Fruit fly (Drosophila melanogaster) whole organism, embryonic: ENCODE measurements around the gene lwr.

Experiments
- Adf1 ChIP-seq: fragments of 200-800 bp; sonication (Bioruptor generic); IDR thresholded peaks from 2 replicates; pipeline ENCODE4 v1.3.6; 2022; ENCODE audit warnings: missing biosample characterization, missing genetic modification characterization
- CG8359 ChIP-seq: fragments of 200-800 bp; sonication (Bioruptor generic); optimal IDR thresholded peaks from 2 replicates; lab custom pipeline; 2017; ENCODE audit warnings: missing biosample characterization, mild to moderate bottlenecking, missing genetic modification characterization, borderline replicate concordance
- Doc2 ChIP-seq: fragments of 200-800 bp; sonication (Bioruptor generic); IDR thresholded peaks from 2 replicates; pipeline ENCODE4 v1.3.6; 2022; ENCODE audit warnings: missing biosample characterization, missing genetic modification characterization
- Sox102F ChIP-seq: fragments of 200-800 bp; sonication (Bioruptor generic); optimal IDR thresholded peaks from 2 replicates; lab custom pipeline; 2018; ENCODE audit warnings: missing biosample characterization, mild to moderate bottlenecking, missing genetic modification characterization, moderate library complexity
- Stat92E ChIP-seq, 3 experiments: fragments of >200 bp in 2 of 3; fragments of 200-800 bp in 1 of 3; sonication (Bioruptor generic) in 1 of 3; optimal IDR thresholded peaks; 2 replicates each; lab custom pipeline; 2017 to 2019; ENCODE audit warnings: missing biosample characterization in 3 of 3, missing genetic modification characterization in 3 of 3, mild to moderate bottlenecking in 1 of 3, moderate library complexity in 1 of 3
- seq ChIP-seq: fragments of 200-800 bp; sonication (Bioruptor generic); IDR thresholded peaks from 2 replicates; pipeline ENCODE4 v1.3.6; 2022; ENCODE audit warnings: missing biosample characterization, missing genetic modification characterization

DNA sequence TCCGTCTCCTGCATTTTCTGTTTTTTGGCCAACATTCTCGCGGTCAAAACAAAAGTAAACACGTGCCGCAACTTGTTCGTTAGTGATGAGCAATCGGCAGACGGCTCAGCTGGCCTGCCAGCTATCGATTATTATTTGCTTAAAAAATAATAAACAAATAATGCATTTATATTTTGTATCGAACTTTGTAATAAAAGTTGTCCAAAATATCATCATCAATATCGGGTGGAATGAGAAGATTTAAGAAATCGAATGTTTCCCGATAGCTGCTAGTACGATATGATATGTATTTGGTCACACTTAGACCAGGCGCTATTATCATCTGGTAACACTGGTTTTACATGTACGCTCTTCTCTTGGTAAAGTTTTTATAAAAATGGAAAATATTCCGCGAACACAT, 25.6 kb upstream of the lwr start, which contains the start of the genes Nle and Sf3b1:
- TF ChIP-seq Stat92E (GFP tag; optimal IDR thresholded peaks at IDR 0.05; lab: Kevin White, UChicago): peak in 1 of 3 experiments; percentile 35
- TF ChIP-seq Doc2 (GFP tag; lab: Robert Waterston, UW): no peak
- TF ChIP-seq CG8359: no peak
- no peak for TF ChIP-seq seq (GFP tag; lab: Robert Waterston, UW)
- no peak for TF ChIP-seq Sox102F (GFP tag; lab: Kevin White, UChicago)
- peak; percentile 48 for TF ChIP-seq Adf1
